Fruit fly (Drosophila melanogaster): Measurements from ENCODE around the gene Mur11Da.

Mur11Da gene

DNA sequence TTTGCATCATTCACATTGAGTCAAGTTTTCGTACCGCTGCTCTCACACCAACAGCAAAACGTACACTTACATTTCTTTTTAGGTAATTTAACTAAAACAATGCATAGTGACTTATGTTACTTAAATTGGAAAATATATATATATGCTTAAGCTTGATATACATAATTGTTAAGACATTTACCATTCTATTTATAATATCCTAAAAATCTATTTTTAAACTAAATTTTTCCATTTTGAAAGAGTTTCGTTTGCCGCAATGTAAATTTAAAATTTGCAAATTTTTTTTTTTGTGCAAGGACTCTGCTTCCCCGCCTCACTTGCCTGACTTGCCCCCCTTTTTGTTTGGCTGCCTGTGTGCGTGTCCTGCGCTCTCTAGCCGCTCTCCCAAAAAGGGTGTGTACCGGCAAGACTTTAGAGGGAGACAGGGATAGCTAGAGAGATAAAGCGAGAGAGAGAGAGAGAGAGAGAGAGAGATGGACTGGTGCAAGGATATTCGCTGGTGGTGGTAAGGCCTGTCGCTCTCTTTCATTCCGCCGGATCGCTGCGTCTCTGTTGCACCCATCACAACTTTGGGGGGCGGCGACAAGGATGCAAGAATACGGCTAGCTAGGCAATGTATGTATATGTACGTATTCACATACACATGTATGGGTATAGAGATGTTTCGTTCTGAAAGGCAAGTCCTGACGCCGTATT lies 29.7 kb upstream of the Mur11Da start (continued):
- TF ChIP-seq sens-2 (GFP tag; IDR thresholded peaks at IDR 0.05) (no peak), Fer3 (tag; optimal IDR thresholded peaks at IDR 0.05) (peak; percentile 49), caup (GFP tag; optimal IDR thresholded peaks at IDR 0.05; ENCODE audit: severe bottlenecking) (peak; percentile 24), HHEX (GFP tag; optimal IDR thresholded peaks at IDR 0.05) (peak; percentile 31), crol (GFP tag; IDR thresholded peaks at IDR 0.05) (peak; percentile 46; the same call in 1 of the 2 replicates), gsb (GFP tag; IDR thresholded peaks at IDR 0.05) (no peak), CG9817 (tag; optimal IDR thresholded peaks at IDR 0.05) (peak; percentile 10), CG15269 (tag; optimal IDR thresholded peaks at IDR 0.05) (peak; percentile 61), mld (GFP tag; IDR thresholded peaks at IDR 0.05; ENCODE audit: partially characterized antibody) (no peak), B-H1 (GFP tag; IDR thresholded peaks at IDR 0.05) (no peak; the same call in 2 of the 3 replicates), klu (GFP tag; IDR thresholded peaks at IDR 0.05) (0 out of 2 replicates have a peak, but pooled peaks have one; percentile 17), Ada2b (GFP tag; IDR thresholded peaks at IDR 0.05) (no peak), Hmr (GFP tag; optimal IDR thresholded peaks at IDR 0.05) (peak; percentile 72), CG17829 (tag; optimal IDR thresholded peaks at IDR 0.05) (peak; percentile 39), CG7839 (tag; optimal IDR thresholded peaks at IDR 0.05) (peak; percentile 73), Abd-B (GFP tag; optimal IDR thresholded peaks at IDR 0.05) (peak; percentile 16), cwo (GFP tag; optimal IDR thresholded peaks at IDR 0.05) (peak; percentile 55), row (GFP tag; IDR thresholded peaks at IDR 0.05) (peak; percentile 73), br (optimal IDR thresholded peaks at IDR 0.05) (no peak), CG13424 (tag; optimal IDR thresholded peaks at IDR 0.05) (peak; percentile 66), CG17385 (GFP tag; optimal IDR thresholded peaks at IDR 0.05) (peak; percentile 17), ac (GFP tag; optimal IDR thresholded peaks at IDR 0.05) (no peak), dpn (GFP tag; optimal IDR thresholded peaks at IDR 0.05) (no peak), BEAF-32 (GFP tag; optimal IDR thresholded peaks at IDR 0.05) (no peak), Trl (optimal IDR thresholded peaks at IDR 0.05) (peak; percentile 70 to 80), Trl (GFP tag; optimal IDR thresholded peaks at IDR 0.05) (no peak), CG15011 (GFP tag; optimal IDR thresholded peaks at IDR 0.05) (peak; percentile 0), CG11695 (GFP tag; IDR thresholded peaks at IDR 0.05) (0 out of 3 replicates have a peak, but pooled peaks have one; percentile 19), CG7928 (GFP tag; optimal IDR thresholded peaks at IDR 0.05) (no peak), CG2678 (tag; optimal IDR thresholded peaks at IDR 0.05) (peak; percentile 76), kay (GFP tag; optimal IDR thresholded peaks at IDR 0.05) (no peak), dmrt99B (tag; optimal IDR thresholded peaks at IDR 0.05) (peak; percentile 73), CG12219 (GFP tag; optimal IDR thresholded peaks at IDR 0.05) (no peak), hkb (optimal IDR thresholded peaks at IDR 0.05) (no peak), hkb (GFP tag; IDR thresholded peaks at IDR 0.05) (0 out of 2 replicates have a peak, but pooled peaks have one; percentile 27), CG32772 (GFP tag; IDR thresholded peaks at IDR 0.05) (0 out of 2 replicates have a peak, but pooled peaks have one; percentile 15), Nf-YB (GFP tag; optimal IDR thresholded peaks at IDR 0.05) (peak; percentile 76), CG9215 (GFP tag; IDR thresholded peaks at IDR 0.05) (no peak), CG9876 (GFP tag; optimal IDR thresholded peaks at IDR 0.05) (no peak), CG3281 (GFP tag; optimal IDR thresholded peaks at IDR 0.05) (peak; percentile 35), abd-A (tag; optimal IDR thresholded peaks at IDR 0.05) (peak; percentile 49), C15 (GFP tag; IDR thresholded peaks at IDR 0.05) (no peak), CoRest (tag; optimal IDR thresholded peaks at IDR 0.05) (peak; percentile 54), dimm (GFP tag; IDR thresholded peaks at IDR 0.05) (no peak), CG10462 (GFP tag; optimal IDR thresholded peaks at IDR 0.05) (no peak), dmrt11E (tag; optimal IDR thresholded peaks at IDR 0.05) (peak; percentile 17), sob (GFP tag; IDR thresholded peaks at IDR 0.05) (no peak), D (optimal IDR thresholded peaks at IDR 0.05) (peak; percentile 84), D (GFP tag; optimal IDR thresholded peaks at IDR 0.05) (no peak), tll (GFP tag; optimal IDR thresholded peaks at IDR 0.05) (peak in 1 of 2 experiments; percentile 47)
